Fruit fly (Drosophila melanogaster) whole organism, embryonic: Measurements from ENCODE around the gene Torsin.

Experiments used
- Abd-B ChIP-seq: fragments of 200-800 bp; sonication (Bioruptor generic); optimal IDR thresholded peaks from 2 replicates; lab custom pipeline; 2018; ENCODE audit warnings: missing biosample characterization, mild to moderate bottlenecking, missing genetic modification characterization, moderate library complexity
- CG1024 ChIP-seq: fragments of 200-800 bp; sonication (Bioruptor generic); IDR thresholded peaks from 2 replicates; pipeline ENCODE4 v1.3.6; 2022; ENCODE audit warnings: missing biosample characterization, missing genetic modification characterization
- CG12104 ChIP-seq: fragments of 200-800 bp; sonication (Bioruptor generic); optimal IDR thresholded peaks from 3 replicates; lab custom pipeline; 2016; ENCODE audit warnings: missing biosample characterization, missing genetic modification characterization
- CG12236 ChIP-seq: fragments of 200-800 bp; sonication (Bioruptor generic); optimal IDR thresholded peaks from 2 replicates; lab custom pipeline; 2016; ENCODE audit warnings: missing biosample characterization, missing genetic modification characterization
- CG12299 ChIP-seq: fragments of 200-800 bp; sonication (Bioruptor generic); optimal IDR thresholded peaks from 2 replicates; lab custom pipeline; 2018; ENCODE audit warnings: missing biosample characterization, mild to moderate bottlenecking, missing genetic modification characterization
- CG13123 ChIP-seq: fragments of 200-800 bp; sonication (Bioruptor generic); optimal IDR thresholded peaks from 2 replicates; lab custom pipeline; 2016; ENCODE audit warnings: missing biosample characterization, missing genetic modification characterization
- CG17328 ChIP-seq: fragments of 200-800 bp; sonication (Bioruptor generic); IDR thresholded peaks from 2 replicates; pipeline ENCODE4 v1.3.6; 2022; ENCODE audit warnings: missing biosample characterization, missing genetic modification characterization
- CG17829 ChIP-seq: fragments of 200-800 bp; optimal IDR thresholded peaks from 2 replicates; lab custom pipeline; 2019; ENCODE audit warnings: missing biosample characterization, mild to moderate bottlenecking, missing genetic modification characterization, moderate library complexity
- CG18764 ChIP-seq: fragments of 200-800 bp; sonication (Bioruptor generic); optimal IDR thresholded peaks from 3 replicates; lab custom pipeline; 2016; ENCODE audit warnings: missing biosample characterization, missing genetic modification characterization
- CG2202 ChIP-seq: fragments of 200-800 bp; sonication (Bioruptor generic); optimal IDR thresholded peaks from 2 replicates; lab custom pipeline; 2018; ENCODE audit warnings: missing biosample characterization, mild to moderate bottlenecking, missing genetic modification characterization
- CG31224 ChIP-seq: fragments of 200-800 bp; sonication (Bioruptor generic); IDR thresholded peaks from 2 replicates; pipeline ENCODE4 v1.3.6; 2022; ENCODE audit warnings: missing biosample characterization, missing genetic modification characterization
- CG32767 ChIP-seq: fragments of 200-800 bp; sonication (Bioruptor generic); IDR thresholded peaks from 2 replicates; pipeline ENCODE4 v1.3.6; 2022; ENCODE audit warnings: missing biosample characterization, missing genetic modification characterization
- CG3281 ChIP-seq: fragments of 200-800 bp; sonication (Bioruptor generic); optimal IDR thresholded peaks from 3 replicates; lab custom pipeline; 2017; ENCODE audit warnings: missing biosample characterization, mild to moderate bottlenecking, missing genetic modification characterization
- CG33213 ChIP-seq: fragments of 200-800 bp; sonication (Bioruptor generic); optimal IDR thresholded peaks from 3 replicates; lab custom pipeline; 2016; ENCODE audit warnings: missing biosample characterization, missing genetic modification characterization
- CG6272 ChIP-seq: fragments of 200-800 bp; sonication (Bioruptor generic); IDR thresholded peaks from 2 replicates; pipeline ENCODE4 v1.3.6; 2022; ENCODE audit warnings: missing biosample characterization, missing genetic modification characterization
- Doc2 ChIP-seq: fragments of 200-800 bp; sonication (Bioruptor generic); IDR thresholded peaks from 2 replicates; pipeline ENCODE4 v1.3.6; 2022; ENCODE audit warnings: missing biosample characterization, missing genetic modification characterization
- ERR ChIP-seq: fragments of 200-800 bp; sonication (Bioruptor generic); optimal IDR thresholded peaks from 2 replicates; lab custom pipeline; 2016; ENCODE audit warnings: missing biosample characterization, missing genetic modification characterization
- Elba2 ChIP-seq: fragments of 200-800 bp; sonication (Bioruptor generic); optimal IDR thresholded peaks from 3 replicates; lab custom pipeline; 2016; ENCODE audit warnings: missing biosample characterization, missing genetic modification characterization
- Ets65A ChIP-seq: fragments of 200-800 bp; sonication (Bioruptor generic); peaks from one replicate; lab custom pipeline; 2016; ENCODE audit warnings: missing biosample characterization, missing genetic modification characterization
- Fer1 ChIP-seq: fragments of 200-800 bp; sonication (Bioruptor generic); optimal IDR thresholded peaks from 2 replicates; lab custom pipeline; 2017; ENCODE audit warnings: missing biosample characterization, mild to moderate bottlenecking, missing genetic modification characterization
- Hr78 ChIP-seq, 2 experiments: fragments of 200-800 bp in 1 of 2; fragments of >200 bp in 1 of 2; sonication (Bioruptor generic) in 1 of 2; optimal IDR thresholded peaks; 2 replicates each; lab custom pipeline; 2017 to 2019; ENCODE audit warnings: missing biosample characterization in 2 of 2, missing genetic modification characterization in 2 of 2, mild to moderate bottlenecking in 1 of 2, moderate library complexity in 1 of 2
- Lim3 ChIP-seq: fragments of 200-800 bp; sonication (Bioruptor generic); IDR thresholded peaks from 2 replicates; pipeline ENCODE4 v1.3.6; 2022; ENCODE audit warnings: missing biosample characterization, missing genetic modification characterization
- MBD-R2 ChIP-seq: fragments of 200-800 bp; sonication (Bioruptor generic); IDR thresholded peaks from 2 replicates; pipeline ENCODE4 v1.3.6; 2022; ENCODE audit warnings: missing biosample characterization, missing genetic modification characterization
- Med ChIP-seq: fragments of 200-800 bp; sonication (Bioruptor generic); peaks from one replicate; lab custom pipeline; 2016; ENCODE audit warnings: missing biosample characterization, missing genetic modification characterization, mild to moderate bottlenecking, inconsistent platforms, moderate library complexity
- Mes4 ChIP-seq: fragments of 200-800 bp; sonication (Bioruptor generic); optimal IDR thresholded peaks from 2 replicates; lab custom pipeline; 2016; ENCODE audit warnings: missing biosample characterization, missing genetic modification characterization
- Nf-YA ChIP-seq: fragments of 200-800 bp; sonication (Bioruptor generic); IDR thresholded peaks from 2 replicates; pipeline ENCODE4 v1.3.6; 2022; ENCODE audit warnings: missing biosample characterization, missing genetic modification characterization
- Nf-YB ChIP-seq: fragments of 200-800 bp; sonication (Bioruptor generic); optimal IDR thresholded peaks from 3 replicates; lab custom pipeline; 2019; ENCODE audit warnings: missing biosample characterization, mild to moderate bottlenecking, missing genetic modification characterization, moderate library complexity
- Scr ChIP-seq: fragments of 200-800 bp; sonication (Bioruptor generic); IDR thresholded peaks from 2 replicates; pipeline ENCODE4 v1.3.6; 2022; ENCODE audit warnings: missing biosample characterization, missing genetic modification characterization; ENCODE audit not compliant: partially characterized antibody
- Trl ChIP-seq, 3 experiments: fragments of >200 bp in 2 of 3; fragments of 200-800 bp in 1 of 3; sonication (Bioruptor generic) in 1 of 3; optimal IDR thresholded peaks; 2 replicates in 1 of 3; 3 replicates in 2 of 3; lab custom pipeline; 2016 to 2017; ENCODE audit warnings: missing biosample characterization in 1 of 3, missing genetic modification characterization in 1 of 3
- Xrp1 ChIP-seq: fragments of 200-800 bp; sonication (Bioruptor generic); IDR thresholded peaks from 2 replicates; pipeline ENCODE4 v1.3.6; 2022; ENCODE audit warnings: missing biosample characterization, missing genetic modification characterization
- YL-1 ChIP-seq: fragments of 200-800 bp; sonication (Bioruptor generic); optimal IDR thresholded peaks from 3 replicates; lab custom pipeline; 2017; ENCODE audit warnings: missing biosample characterization, mild to moderate bottlenecking, missing genetic modification characterization
- ase ChIP-seq: fragments of 200-800 bp; sonication (Bioruptor generic); IDR thresholded peaks from 3 replicates; pipeline ENCODE4 v1.3.6; 2022; ENCODE audit warnings: missing biosample characterization, missing genetic modification characterization
- ato ChIP-seq: fragments of 200-800 bp; sonication (Bioruptor generic); IDR thresholded peaks from 2 replicates; pipeline ENCODE4 v1.3.6; 2022; ENCODE audit warnings: missing biosample characterization, missing genetic modification characterization; ENCODE audit not compliant: partially characterized antibody
- cg ChIP-seq: fragments of 200-800 bp; sonication (Bioruptor generic); optimal IDR thresholded peaks from 3 replicates; lab custom pipeline; 2019; ENCODE audit warnings: missing biosample characterization, mild to moderate bottlenecking, missing genetic modification characterization, moderate library complexity
- corto ChIP-seq: fragments of 200-800 bp; sonication (Bioruptor generic); optimal IDR thresholded peaks from 2 replicates; lab custom pipeline; 2016; ENCODE audit warnings: missing biosample characterization, mild to moderate bottlenecking, missing genetic modification characterization, moderate library complexity
- danr ChIP-seq: fragments of 200-800 bp; sonication (Bioruptor generic); IDR thresholded peaks from 2 replicates; pipeline ENCODE4 v1.3.6; 2022; ENCODE audit warnings: missing biosample characterization, missing genetic modification characterization
- dati ChIP-seq: fragments of 200-800 bp; sonication (Bioruptor generic); IDR thresholded peaks from 2 replicates; pipeline ENCODE4 v1.3.6; 2022; ENCODE audit warnings: missing biosample characterization, missing genetic modification characterization
- fd102C ChIP-seq: fragments of 200-800 bp; sonication (Bioruptor generic); optimal IDR thresholded peaks from 2 replicates; lab custom pipeline; 2018; ENCODE audit warnings: missing biosample characterization, mild to moderate bottlenecking, missing genetic modification characterization, moderate library complexity
- ftz-f1 ChIP-seq: fragments of 200-800 bp; sonication (Bioruptor generic); optimal IDR thresholded peaks from 2 replicates; lab custom pipeline; 2016; ENCODE audit warnings: missing biosample characterization, missing genetic modification characterization
- grau ChIP-seq: fragments of 200-800 bp; optimal IDR thresholded peaks from 3 replicates; lab custom pipeline; 2019; ENCODE audit warnings: missing biosample characterization, mild to moderate bottlenecking, missing genetic modification characterization, moderate library complexity
- gro ChIP-seq: fragments of 200-800 bp; sonication (Bioruptor generic); optimal IDR thresholded peaks from 2 replicates; lab custom pipeline; 2016; ENCODE audit warnings: missing biosample characterization, missing genetic modification characterization
- lab ChIP-seq: fragments of 200-800 bp; sonication (Bioruptor generic); optimal IDR thresholded peaks from 3 replicates; lab custom pipeline; 2017; ENCODE audit warnings: missing biosample characterization, missing genetic modification characterization, mild to moderate bottlenecking, moderate library complexity, missing genetic modification reagents
- luna ChIP-seq: fragments of 200-800 bp; sonication (Bioruptor generic); optimal IDR thresholded peaks from 2 replicates; lab custom pipeline; 2016; ENCODE audit warnings: missing biosample characterization, missing genetic modification characterization
- mirr ChIP-seq: fragments of 200-800 bp; sonication (Bioruptor generic); optimal IDR thresholded peaks from 3 replicates; lab custom pipeline; 2018; ENCODE audit warnings: missing biosample characterization, mild to moderate bottlenecking, missing genetic modification characterization
- nerfin-1 ChIP-seq: fragments of 200-800 bp; sonication (Bioruptor generic); optimal IDR thresholded peaks from 3 replicates; lab custom pipeline; 2019; ENCODE audit warnings: missing biosample characterization, mild to moderate bottlenecking, missing genetic modification characterization, moderate library complexity
- repo ChIP-seq: fragments of 200-800 bp; sonication (Bioruptor generic); optimal IDR thresholded peaks from 2 replicates; lab custom pipeline; 2016; ENCODE audit warnings: missing biosample characterization, missing genetic modification characterization
- slou ChIP-seq: fragments of 200-800 bp; sonication (Bioruptor generic); optimal IDR thresholded peaks from 3 replicates; lab custom pipeline; 2016; ENCODE audit warnings: missing biosample characterization, missing genetic modification characterization
- sqz ChIP-seq: fragments of 200-800 bp; sonication (Bioruptor generic); optimal IDR thresholded peaks from 3 replicates; lab custom pipeline; 2018; ENCODE audit warnings: missing biosample characterization, mild to moderate bottlenecking, missing genetic modification characterization
- sr ChIP-seq: fragments of 200-800 bp; sonication (Bioruptor generic); IDR thresholded peaks from 3 replicates; pipeline ENCODE4 v1.3.6; 2022; ENCODE audit warnings: missing biosample characterization, missing genetic modification characterization
- stc ChIP-seq: fragments of 200-800 bp; sonication (Bioruptor generic); IDR thresholded peaks from 2 replicates; pipeline ENCODE4 v1.3.6; 2022; ENCODE audit warnings: missing biosample characterization, missing genetic modification characterization
- sug ChIP-seq: fragments of 200-800 bp; optimal IDR thresholded peaks from 2 replicates; lab custom pipeline; 2019; ENCODE audit warnings: missing biosample characterization, mild to moderate bottlenecking, missing genetic modification characterization, moderate library complexity
- ttk ChIP-seq: fragments of 200-800 bp; sonication (Bioruptor generic); IDR thresholded peaks from 2 replicates; pipeline ENCODE4 v2.1.2; 2022; ENCODE audit warnings: missing biosample characterization, missing genetic modification characterization

Gene Torsin

DNA sequence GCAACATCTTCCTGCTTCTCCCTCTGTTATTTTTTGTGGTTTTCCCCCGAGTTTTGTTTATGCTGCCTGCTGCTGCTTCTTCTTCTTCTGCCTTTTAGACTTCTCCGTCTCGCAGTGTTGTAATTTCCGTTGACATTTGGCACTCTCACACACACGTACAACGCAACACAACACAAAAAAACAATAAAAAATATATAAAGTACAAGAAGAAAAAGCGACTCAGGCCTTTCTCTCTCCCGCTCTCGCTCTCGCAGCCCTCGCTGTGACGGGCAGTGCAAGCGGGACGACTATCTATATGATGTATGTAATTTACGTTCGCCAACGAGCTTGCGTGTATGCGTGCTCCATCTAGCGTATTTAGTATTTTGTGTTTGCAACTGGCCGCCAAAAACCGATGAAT lies 36.3 kb upstream of the Torsin start (continued):
- TF ChIP-seq CG13123 (GFP tag; lab: Kevin White, UChicago) (no peak), Elba2 (GFP tag; lab: Kevin White, UChicago) (no peak), Med (GFP tag; lab: Kevin White, UChicago) (peak; percentile 52), Scr (no peak), mirr (GFP tag; lab: Kevin White, UChicago) (no peak), Lim3 (no peak), Fer1 (GFP tag; lab: Kevin White, UChicago) (no peak), ftz-f1 (GFP tag; lab: Kevin White, UChicago) (peak; percentile 55), sr (GFP tag; lab: Robert Waterston, UW) (no peak), CG32767 (GFP tag; lab: Robert Waterston, UW) (no peak), CG18764 (GFP tag; lab: Kevin White, UChicago) (no peak), CG17829 (tag; lab: Kevin White, UChicago) (no peak), CG1024 (GFP tag; lab: Robert Waterston, UW) (no peak), CG17328 (GFP tag; lab: Robert Waterston, UW) (no peak), MBD-R2 (GFP tag; lab: Robert Waterston, UW) (peak; percentile 20; the same call in 1 of the 2 replicates), stc (GFP tag; lab: Robert Waterston, UW) (no peak), CG31224 (GFP tag; lab: Robert Waterston, UW) (no peak), danr (no peak), Doc2 (GFP tag; lab: Robert Waterston, UW) (no peak), CG3281 (GFP tag; lab: Kevin White, UChicago) (no peak), dati (GFP tag; lab: Robert Waterston, UW) (no peak), YL-1 (GFP tag; lab: Kevin White, UChicago) (peak; percentile 84), corto (GFP tag; lab: Kevin White, UChicago) (peak; percentile 6), slou (GFP tag; lab: Kevin White, UChicago) (no peak), ERR (GFP tag; lab: Kevin White, UChicago) (no peak), sug (tag; lab: Kevin White, UChicago) (peak; percentile 23), repo (GFP tag; lab: Kevin White, UChicago) (no peak), fd102C (no peak), nerfin-1 (tag; lab: Kevin White, UChicago) (peak; percentile 2), lab (peak; percentile 46), grau (tag; lab: Kevin White, UChicago) (no peak), CG33213 (GFP tag; lab: Kevin White, UChicago) (no peak), ato (GFP tag; lab: Robert Waterston, UW) (no peak), CG6272 (GFP tag; lab: Robert Waterston, UW) (no peak), CG12104 (GFP tag; lab: Kevin White, UChicago) (no peak), sqz (GFP tag; lab: Kevin White, UChicago) (peak; percentile 25), CG2202 (tag; lab: Kevin White, UChicago) (no peak), CG12299 (no peak), Ets65A (GFP tag; lab: Kevin White, UChicago) (no peak), Nf-YA (GFP tag; lab: Robert Waterston, UW) (no peak), Nf-YB (peak; percentile 68), Trl (optimal IDR thresholded peaks at IDR 0.05; lab: Kevin White, UChicago) (peak; percentile 13 to 48), Trl (GFP tag; optimal IDR thresholded peaks at IDR 0.05; lab: Kevin White, UChicago) (no peak), Hr78 (GFP tag; optimal IDR thresholded peaks at IDR 0.05; lab: Kevin White, UChicago) (no peak), cg (GFP tag; lab: Kevin White, UChicago) (peak; percentile 94), luna (GFP tag; lab: Kevin White, UChicago) (no peak), Mes4 (no peak), Xrp1 (GFP tag; lab: Robert Waterston, UW) (no peak), Abd-B (peak; percentile 75), CG12236 (GFP tag; lab: Kevin White, UChicago) (no peak), gro (GFP tag; lab: Kevin White, UChicago) (no peak), ttk (GFP tag; lab: Robert Waterston, UW) (no peak), ase (GFP tag; lab: Robert Waterston, UW) (no peak)
